Worm (Caenorhabditis elegans) whole organism, late embryonic: ENCODE results near the gene Y57G11C.28.

ENCODE experiments used
- C08G9.2 ChIP-seq: sonication (generic microtip); optimal IDR thresholded peaks from 2 replicates; lab custom pipeline; 2016; ENCODE audit warnings: mild to moderate bottlenecking, missing genetic modification characterization, moderate library complexity, missing compliant biosample characterization
- ama-1 ChIP-seq: fragments of 150-350 bp; optimal IDR thresholded peaks from 2 replicates; lab custom pipeline; 2014
- ceh-14 ChIP-seq: sonication (generic microtip); optimal IDR thresholded peaks from 2 replicates; lab custom pipeline; 2016; ENCODE audit warnings: missing genotype, missing genetic modification characterization, missing compliant biosample characterization
- ceh-2 ChIP-seq: sonication (generic microtip); optimal IDR thresholded peaks from 2 replicates; lab custom pipeline; 2016; ENCODE audit warnings: missing genotype, missing genetic modification characterization, missing compliant biosample characterization
- ceh-22 ChIP-seq: sonication (generic microtip); optimal IDR thresholded peaks from 2 replicates; lab custom pipeline; 2017; ENCODE audit warnings: missing biosample characterization, missing genetic modification characterization
- ceh-24 ChIP-seq: sonication (generic microtip); optimal IDR thresholded peaks from 2 replicates; lab custom pipeline; 2016; ENCODE audit warnings: mild to moderate bottlenecking, missing genetic modification characterization, missing compliant biosample characterization
- ceh-30 ChIP-seq: fragments of 150-350 bp; optimal IDR thresholded peaks from 2 replicates; lab custom pipeline; 2014; ENCODE audit warnings: missing biosample characterization, missing genetic modification characterization
- ceh-31 ChIP-seq: sonication (generic microtip); optimal IDR thresholded peaks from 2 replicates; lab custom pipeline; 2016; ENCODE audit warnings: missing genetic modification characterization, missing compliant biosample characterization
- ceh-48 ChIP-seq: sonication (generic microtip); optimal IDR thresholded peaks from 2 replicates; lab custom pipeline; 2016; ENCODE audit warnings: missing genetic modification characterization, inconsistent platforms, missing compliant biosample characterization
- ceh-6 ChIP-seq: fragments of 200-800 bp; sonication (Bioruptor generic); optimal IDR thresholded peaks from 2 replicates; lab custom pipeline; 2018; ENCODE audit warnings: mild to moderate bottlenecking, missing genetic modification characterization, missing compliant biosample characterization
- ceh-9 ChIP-seq: sonication (generic microtip); optimal IDR thresholded peaks from 2 replicates; lab custom pipeline; 2016; ENCODE audit warnings: mild to moderate bottlenecking, missing genetic modification characterization, inconsistent platforms, missing compliant biosample characterization
- dmd-4 ChIP-seq: sonication (generic microtip); optimal IDR thresholded peaks from 2 replicates; lab custom pipeline; 2016; ENCODE audit warnings: borderline replicate concordance, missing genetic modification characterization, missing compliant biosample characterization
- fax-1 ChIP-seq: sonication (generic microtip); optimal IDR thresholded peaks from 2 replicates; lab custom pipeline; 2016; ENCODE audit warnings: missing genotype, missing genetic modification characterization, missing compliant biosample characterization
- fkh-10 ChIP-seq: fragments of 150-350 bp; optimal IDR thresholded peaks from 2 replicates; lab custom pipeline; 2014; ENCODE audit warnings: missing biosample characterization, missing genetic modification reagents, missing genetic modification characterization
- fkh-6 ChIP-seq: sonication (generic microtip); optimal IDR thresholded peaks from 2 replicates; lab custom pipeline; 2016; ENCODE audit warnings: missing genetic modification characterization, missing compliant biosample characterization
- gmeb-2 ChIP-seq: sonication (generic microtip); optimal IDR thresholded peaks from 2 replicates; lab custom pipeline; 2016; ENCODE audit warnings: missing genetic modification characterization, inconsistent platforms, missing compliant biosample characterization
- hlh-30 ChIP-seq: sonication (generic microtip); optimal IDR thresholded peaks from 2 replicates; lab custom pipeline; 2017; ENCODE audit warnings: antibody characterized with exemption, missing genetic modification characterization, missing compliant biosample characterization; ENCODE audit not compliant: insufficient read depth
- hlh-8 ChIP-seq: sonication (generic microtip); optimal IDR thresholded peaks from 2 replicates; lab custom pipeline; 2016; ENCODE audit warnings: missing genotype, missing genetic modification characterization, missing compliant biosample characterization
- lin-11 ChIP-seq: fragments of 200-800 bp; sonication (Bioruptor generic); optimal IDR thresholded peaks from 2 replicates; lab custom pipeline; 2018; ENCODE audit warnings: mild to moderate bottlenecking, missing genetic modification characterization, missing compliant biosample characterization
- madf-2 ChIP-seq: sonication (generic microtip); optimal IDR thresholded peaks from 2 replicates; lab custom pipeline; 2017; ENCODE audit warnings: missing genetic modification characterization, missing compliant biosample characterization
- mec-3 ChIP-seq: sonication (generic microtip); optimal IDR thresholded peaks from 2 replicates; lab custom pipeline; 2016; ENCODE audit warnings: borderline replicate concordance, missing genetic modification characterization, missing compliant biosample characterization
- nfya-1 ChIP-seq: sonication (generic microtip); optimal IDR thresholded peaks from 2 replicates; lab custom pipeline; 2017; ENCODE audit warnings: missing genetic modification characterization, mild to moderate bottlenecking, missing compliant biosample characterization, antibody characterized with exemption, moderate library complexity
- nhr-11 ChIP-seq: fragments of 150-350 bp; optimal IDR thresholded peaks from 2 replicates; lab custom pipeline; 2014; ENCODE audit warnings: missing biosample characterization, missing genetic modification characterization
- nhr-232 ChIP-seq: sonication (generic microtip); optimal IDR thresholded peaks from 2 replicates; lab custom pipeline; 2016; ENCODE audit warnings: missing genetic modification characterization, missing compliant biosample characterization
- npax-4 ChIP-seq: sonication (generic microtip); optimal IDR thresholded peaks from 2 replicates; lab custom pipeline; 2016; ENCODE audit warnings: missing genetic modification characterization, missing compliant biosample characterization
- pax-1 ChIP-seq: fragments of 150-350 bp; optimal IDR thresholded peaks from 2 replicates; lab custom pipeline; 2014; ENCODE audit warnings: missing biosample characterization, missing genetic modification characterization
- pha-2 ChIP-seq: sonication (generic microtip); optimal IDR thresholded peaks from 2 replicates; lab custom pipeline; 2017; ENCODE audit warnings: mild to moderate bottlenecking, missing genetic modification characterization, missing compliant biosample characterization
- pha-4 ChIP-seq: fragments of 150-350 bp; optimal IDR thresholded peaks from 2 replicates; lab custom pipeline; 2018; ENCODE audit warnings: missing biosample characterization, missing genetic modification reagents, missing genetic modification characterization
- pqm-1 ChIP-seq: sonication (generic microtip); optimal IDR thresholded peaks from 2 replicates; lab custom pipeline; 2016; ENCODE audit warnings: missing genetic modification characterization, missing compliant biosample characterization
- pros-1 ChIP-seq: fragments of 150-350 bp; optimal IDR thresholded peaks from 2 replicates; lab custom pipeline; 2014; ENCODE audit warnings: missing biosample characterization, missing genetic modification reagents, missing genetic modification characterization
- rnt-1 ChIP-seq: sonication (generic microtip); optimal IDR thresholded peaks from 2 replicates; lab custom pipeline; 2016; ENCODE audit warnings: missing genetic modification characterization, missing compliant biosample characterization
- sox-2 ChIP-seq: fragments of 200-800 bp; sonication (Bioruptor generic); IDR thresholded peaks from 2 replicates; pipeline ENCODE4 v1.3.6; 2022; ENCODE audit warnings: missing genetic modification reagents, missing genetic modification characterization, missing compliant biosample characterization
- sox-4 ChIP-seq: sonication (generic microtip); optimal IDR thresholded peaks from 2 replicates; lab custom pipeline; 2017; ENCODE audit warnings: mild to moderate bottlenecking, missing genetic modification characterization, inconsistent platforms, missing compliant biosample characterization
- syd-9 ChIP-seq: sonication (generic microtip); optimal IDR thresholded peaks from 2 replicates; lab custom pipeline; 2016; ENCODE audit warnings: mild to moderate bottlenecking, missing genetic modification characterization, moderate library complexity, missing compliant biosample characterization
- tbx-7 ChIP-seq: sonication (generic microtip); optimal IDR thresholded peaks from 2 replicates; lab custom pipeline; 2016; ENCODE audit warnings: missing genotype, missing genetic modification characterization, missing compliant biosample characterization
- unc-3 ChIP-seq, 2 experiments: fragments of 200-800 bp in 1 of 2; sonication (Bioruptor generic) in 1 of 2; sonication (generic microtip) in 1 of 2; conservative IDR thresholded peaks in 1 of 2; optimal IDR thresholded peaks in 1 of 2; 2 replicates each; pipeline versions ENCODE4 v1.3.6 to Lab custom; 2016 to 2022; ENCODE audit warnings: missing compliant biosample characterization in 2 of 2, missing genetic modification characterization in 2 of 2, missing genetic modification reagents in 1 of 2
- unc-55 ChIP-seq: sonication (generic microtip); optimal IDR thresholded peaks from 2 replicates; lab custom pipeline; 2017; ENCODE audit warnings: missing biosample characterization, missing genetic modification reagents, missing genetic modification characterization
- unc-86 ChIP-seq: sonication (generic microtip); optimal IDR thresholded peaks from 2 replicates; lab custom pipeline; 2016; ENCODE audit warnings: missing genetic modification characterization, missing compliant biosample characterization
- zip-5 ChIP-seq: sonication (generic microtip); optimal IDR thresholded peaks from 2 replicates; lab custom pipeline; 2016; ENCODE audit warnings: missing genetic modification characterization, missing compliant biosample characterization
- ztf-16 ChIP-seq: sonication (generic microtip); optimal IDR thresholded peaks from 2 replicates; lab custom pipeline; 2017; ENCODE audit warnings: missing genetic modification characterization, missing compliant biosample characterization

Gene Y57G11C.28

ce11 chrIV:14894339-14894738 is 35.2 kb upstream of the Y57G11C.28 start:
- no peak for TF ChIP-seq ceh-22 (tag; lab: Kevin White, UChicago)
- no peak for TF ChIP-seq madf-2
- no peak for TF ChIP-seq fax-1 (tag; lab: Kevin White, UChicago)
- TF ChIP-seq tbx-7 (tag; lab: Kevin White, UChicago) = no peak
- no peak for TF ChIP-seq fkh-6
- TF ChIP-seq zip-5 (tag; lab: Kevin White, UChicago) = no peak
- TF ChIP-seq ceh-2 = no peak
- TF ChIP-seq npax-4 (tag; lab: Kevin White, UChicago) = no peak
- TF ChIP-seq ama-1 (lab: Kevin White, UChicago) = no peak
- no peak for TF ChIP-seq ceh-48 (tag; lab: Kevin White, UChicago)
- TF ChIP-seq mec-3 (tag; lab: Kevin White, UChicago) = no peak
- no peak for TF ChIP-seq ceh-6 (GFP tag; lab: Kevin White, UChicago)
- no peak for TF ChIP-seq ceh-31 (tag; lab: Kevin White, UChicago)

- TF ChIP-seq ceh-31 (tag; lab: Kevin White, UChicago) (no peak), nhr-11 (no peak)
These were observed 26.3 kb upstream of the Y57G11C.28 start for ce11 chrIV:14903188-14903587.

- TF ChIP-seq gmeb-2 (tag; lab: Kevin White, UChicago) = no peak
- TF ChIP-seq syd-9 (tag; lab: Kevin White, UChicago) = no peak
- no peak for TF ChIP-seq ceh-31 (tag; lab: Kevin White, UChicago)
- TF ChIP-seq zip-5 (tag; lab: Kevin White, UChicago) = no peak
- TF ChIP-seq unc-86 = no peak
- no peak for TF ChIP-seq ceh-22 (tag; lab: Kevin White, UChicago)
- no peak for TF ChIP-seq pqm-1 (tag; lab: Kevin White, UChicago)
- no peak for TF ChIP-seq ceh-30 (tag; lab: Kevin White, UChicago)
- TF ChIP-seq fkh-6 = no peak
- no peak for TF ChIP-seq ceh-9 (tag; lab: Kevin White, UChicago)
- no peak for TF ChIP-seq rnt-1 (tag; lab: Kevin White, UChicago)
- no peak for TF ChIP-seq ceh-14
- no peak for TF ChIP-seq pax-1 (tag; lab: Kevin White, UChicago)
- TF ChIP-seq sox-4 = no peak
- no peak for TF ChIP-seq sox-2 (GFP tag; lab: Robert Waterston, UW)
- TF ChIP-seq unc-55 (GFP tag; lab: Kevin White, UChicago) = no peak
- TF ChIP-seq nhr-232 = no peak
- no peak for TF ChIP-seq hlh-8 (tag; lab: Kevin White, UChicago)
- no peak for TF ChIP-seq ama-1 (lab: Kevin White, UChicago)
- no peak for TF ChIP-seq unc-3 (GFP tag; conservative IDR thresholded peaks at IDR 0.05; lab: Robert Waterston, UW)
- TF ChIP-seq unc-3 (tag; optimal IDR thresholded peaks at IDR 0.05; lab: Kevin White, UChicago) = no peak
- TF ChIP-seq, all 69 proteins: peak for 0
These were observed 19.9 kb upstream of the Y57G11C.28 start, which contains the start of gene pnc-2 for ce11 chrIV:14909589-14909988. Gene pnc-2, minus strand, starts transcription at chrIV:14909689.

- TF ChIP-seq pqm-1 (tag; lab: Kevin White, UChicago) (no peak), hlh-30 (tag; lab: Kevin White, UChicago) (no peak), pros-1 (tag; lab: Kevin White, UChicago) (no peak), pha-2 (no peak), nfya-1 (tag; lab: Kevin White, UChicago) (no peak), unc-55 (GFP tag; lab: Kevin White, UChicago) (no peak), fkh-10 (GFP tag; lab: Kevin White, UChicago) (no peak), lin-11 (tag; lab: Kevin White, UChicago) (no peak), zip-5 (tag; lab: Kevin White, UChicago) (no peak), nhr-232 (no peak), pha-4 (tag; lab: Kevin White, UChicago) (no peak), dmd-4 (tag; lab: Kevin White, UChicago) (no peak), ztf-16 (tag; lab: Kevin White, UChicago) (no peak), npax-4 (tag; lab: Kevin White, UChicago) (no peak), sox-2 (GFP tag; lab: Robert Waterston, UW) (no peak), ceh-24 (tag; lab: Kevin White, UChicago) (no peak), C08G9.2 (no peak)
These were observed 10.2 kb upstream of the Y57G11C.28 start, which contains the start of gene ccch-5 for ce11 chrIV:14919310-14919709. Gene ccch-5, plus strand, starts transcription at chrIV:14919610.
